Fruit fly (Drosophila melanogaster) whole organism, embryonic: ENCODE measurements around the gene CG18269.

ENCODE experiments used
- CG10147 ChIP-seq: fragments of 200-800 bp; sonication (Bioruptor generic); optimal IDR thresholded peaks from 2 replicates; lab custom pipeline; 2019; ENCODE audit warnings: missing biosample characterization, mild to moderate bottlenecking, missing genetic modification characterization, moderate library complexity
- CG11093 ChIP-seq: fragments of 200-800 bp; sonication (Bioruptor generic); IDR thresholded peaks from 3 replicates; pipeline ENCODE4 v1.3.6; 2022; ENCODE audit warnings: missing biosample characterization, missing genetic modification characterization
- CG14441 ChIP-seq: fragments of 200-800 bp; sonication (Bioruptor generic); IDR thresholded peaks from 2 replicates; pipeline ENCODE4 v1.3.6; 2022; ENCODE audit warnings: missing biosample characterization, missing genetic modification characterization
- CG16863 ChIP-seq: fragments of 200-800 bp; sonication (Bioruptor generic); optimal IDR thresholded peaks from 3 replicates; lab custom pipeline; 2016; ENCODE audit warnings: missing biosample characterization, missing genetic modification characterization
- CG17328 ChIP-seq: fragments of 200-800 bp; sonication (Bioruptor generic); IDR thresholded peaks from 2 replicates; pipeline ENCODE4 v1.3.6; 2022; ENCODE audit warnings: missing biosample characterization, missing genetic modification characterization
- CG17829 ChIP-seq: fragments of 200-800 bp; optimal IDR thresholded peaks from 2 replicates; lab custom pipeline; 2019; ENCODE audit warnings: missing biosample characterization, mild to moderate bottlenecking, missing genetic modification characterization, moderate library complexity
- CG1792 ChIP-seq: fragments of 200-800 bp; sonication (Bioruptor generic); optimal IDR thresholded peaks from 2 replicates; lab custom pipeline; 2016; ENCODE audit warnings: missing biosample characterization, missing genetic modification characterization
- CG18619 ChIP-seq: fragments of 200-800 bp; sonication (Bioruptor generic); optimal IDR thresholded peaks from 3 replicates; lab custom pipeline; 2017; ENCODE audit warnings: missing biosample characterization, mild to moderate bottlenecking, missing genetic modification characterization
- CG18764 ChIP-seq: fragments of 200-800 bp; sonication (Bioruptor generic); optimal IDR thresholded peaks from 3 replicates; lab custom pipeline; 2016; ENCODE audit warnings: missing biosample characterization, missing genetic modification characterization
- CG31441 ChIP-seq: fragments of 200-800 bp; sonication (Bioruptor generic); IDR thresholded peaks from 2 replicates; pipeline ENCODE4 v1.3.6; 2022; ENCODE audit warnings: missing biosample characterization, missing genetic modification characterization
- CG32767 ChIP-seq: fragments of 200-800 bp; sonication (Bioruptor generic); IDR thresholded peaks from 2 replicates; pipeline ENCODE4 v1.3.6; 2022; ENCODE audit warnings: missing biosample characterization, missing genetic modification characterization
- CG3281 ChIP-seq: fragments of 200-800 bp; sonication (Bioruptor generic); optimal IDR thresholded peaks from 3 replicates; lab custom pipeline; 2017; ENCODE audit warnings: missing biosample characterization, mild to moderate bottlenecking, missing genetic modification characterization
- CG34376 ChIP-seq: fragments of 200-800 bp; sonication (Bioruptor generic); optimal IDR thresholded peaks from 2 replicates; lab custom pipeline; 2018; ENCODE audit warnings: missing biosample characterization, mild to moderate bottlenecking, missing genetic modification characterization
- CG4282 ChIP-seq: fragments of 200-800 bp; sonication (Bioruptor generic); optimal IDR thresholded peaks from 2 replicates; lab custom pipeline; 2016; ENCODE audit warnings: missing biosample characterization, missing genetic modification characterization
- CG4360 ChIP-seq: fragments of 200-800 bp; sonication (Bioruptor generic); IDR thresholded peaks from 2 replicates; pipeline ENCODE4 v1.3.6; 2022; ENCODE audit warnings: missing biosample characterization, missing genetic modification characterization
- CG6765 ChIP-seq: fragments of 200-800 bp; sonication (Bioruptor generic); optimal IDR thresholded peaks from 3 replicates; lab custom pipeline; 2017; ENCODE audit warnings: missing biosample characterization, mild to moderate bottlenecking, missing genetic modification characterization
- CG8924 ChIP-seq: fragments of 200-800 bp; optimal IDR thresholded peaks from 3 replicates; lab custom pipeline; 2019; ENCODE audit warnings: missing biosample characterization, mild to moderate bottlenecking, missing genetic modification characterization, moderate library complexity
- CG9437 ChIP-seq: fragments of 200-800 bp; sonication (Bioruptor generic); optimal IDR thresholded peaks from 2 replicates; lab custom pipeline; 2018; ENCODE audit warnings: missing biosample characterization, mild to moderate bottlenecking, missing genetic modification characterization
- CG9727 ChIP-seq: fragments of 200-800 bp; sonication (Bioruptor generic); optimal IDR thresholded peaks from 3 replicates; lab custom pipeline; 2017; ENCODE audit warnings: missing biosample characterization, mild to moderate bottlenecking, missing genetic modification characterization
- CG9797 ChIP-seq: fragments of 200-800 bp; sonication (Bioruptor generic); optimal IDR thresholded peaks from 3 replicates; lab custom pipeline; 2018; ENCODE audit warnings: missing biosample characterization, mild to moderate bottlenecking, missing genetic modification characterization
- Dbx ChIP-seq: fragments of 200-800 bp; sonication (Bioruptor generic); IDR thresholded peaks from 3 replicates; pipeline ENCODE4 v1.3.6; 2022; ENCODE audit warnings: missing biosample characterization, missing genetic modification characterization
- Doc3 ChIP-seq: fragments of 200-800 bp; sonication (Bioruptor generic); IDR thresholded peaks from 3 replicates; pipeline ENCODE4 v1.3.6; 2022; ENCODE audit warnings: missing biosample characterization, missing genetic modification characterization; ENCODE audit not compliant: partially characterized antibody
- Fer3 ChIP-seq: fragments of 200-800 bp; sonication (Bioruptor generic); optimal IDR thresholded peaks from 2 replicates; lab custom pipeline; 2018; ENCODE audit warnings: missing biosample characterization, mild to moderate bottlenecking, missing genetic modification characterization, moderate library complexity
- Hmr ChIP-seq: fragments of 200-800 bp; sonication (Bioruptor generic); optimal IDR thresholded peaks from 3 replicates; lab custom pipeline; 2017; ENCODE audit warnings: mild to moderate bottlenecking, missing biosample characterization, missing genetic modification reagents, missing genetic modification characterization
- Hr39 ChIP-seq: fragments of >200 bp; optimal IDR thresholded peaks from 2 replicates; lab custom pipeline; 2017
- Hsf ChIP-seq: fragments of 200-800 bp; sonication (Bioruptor generic); optimal IDR thresholded peaks from 3 replicates; lab custom pipeline; 2016; ENCODE audit warnings: missing biosample characterization, missing genetic modification characterization
- Med ChIP-seq: fragments of 200-800 bp; sonication (Bioruptor generic); peaks from one replicate; lab custom pipeline; 2016; ENCODE audit warnings: missing biosample characterization, missing genetic modification characterization, mild to moderate bottlenecking, inconsistent platforms, moderate library complexity
- Myb ChIP-seq: fragments of 200-800 bp; sonication (Bioruptor generic); optimal IDR thresholded peaks from 2 replicates; lab custom pipeline; 2016; ENCODE audit warnings: missing biosample characterization, missing genetic modification characterization
- Opbp ChIP-seq: fragments of 200-800 bp; sonication (Bioruptor generic); IDR thresholded peaks from 3 replicates; pipeline ENCODE4 v1.3.6; 2022; ENCODE audit warnings: missing biosample characterization, missing genetic modification characterization; ENCODE audit not compliant: partially characterized antibody
- Poxn ChIP-seq: fragments of 200-800 bp; sonication (Bioruptor generic); IDR thresholded peaks from 2 replicates; pipeline ENCODE4 v1.3.6; 2022; ENCODE audit warnings: missing biosample characterization, missing genetic modification characterization
- Ravus ChIP-seq: fragments of 200-800 bp; sonication (Bioruptor generic); IDR thresholded peaks from 2 replicates; pipeline ENCODE4 v1.3.6; 2022; ENCODE audit warnings: missing biosample characterization, missing genetic modification characterization
- Trl ChIP-seq, 3 experiments: fragments of >200 bp in 2 of 3; fragments of 200-800 bp in 1 of 3; sonication (Bioruptor generic) in 1 of 3; optimal IDR thresholded peaks; 2 replicates in 1 of 3; 3 replicates in 2 of 3; lab custom pipeline; 2016 to 2017; ENCODE audit warnings: missing biosample characterization in 1 of 3, missing genetic modification characterization in 1 of 3
- Xbp1 ChIP-seq: fragments of 200-800 bp; sonication (Bioruptor generic); optimal IDR thresholded peaks from 3 replicates; lab custom pipeline; 2016; ENCODE audit warnings: missing biosample characterization, mild to moderate bottlenecking, missing genetic modification characterization
- YL-1 ChIP-seq: fragments of 200-800 bp; sonication (Bioruptor generic); optimal IDR thresholded peaks from 3 replicates; lab custom pipeline; 2017; ENCODE audit warnings: missing biosample characterization, mild to moderate bottlenecking, missing genetic modification characterization
- bbx ChIP-seq: fragments of 200-800 bp; sonication (Bioruptor generic); IDR thresholded peaks from 2 replicates; pipeline ENCODE4 v1.3.6; 2022; ENCODE audit warnings: missing biosample characterization, missing genetic modification characterization; ENCODE audit not compliant: partially characterized antibody
- hkb ChIP-seq, 2 experiments: fragments of 200-800 bp in 1 of 2; fragments of >200 bp in 1 of 2; sonication (Bioruptor generic) in 1 of 2; IDR thresholded peaks in 1 of 2; optimal IDR thresholded peaks in 1 of 2; 2 replicates each; pipeline versions ENCODE4 v1.3.6 to Lab custom; 2017 to 2022; ENCODE audit warnings: missing biosample characterization in 1 of 2, missing genetic modification characterization in 1 of 2
- nmo ChIP-seq: fragments of 200-800 bp; sonication (Bioruptor generic); optimal IDR thresholded peaks from 2 replicates; lab custom pipeline; 2018; ENCODE audit warnings: missing biosample characterization, mild to moderate bottlenecking, missing genetic modification characterization, moderate library complexity
- phol ChIP-seq: fragments of 200-800 bp; sonication (Bioruptor generic); optimal IDR thresholded peaks from 3 replicates; lab custom pipeline; 2018; ENCODE audit warnings: missing biosample characterization, mild to moderate bottlenecking, missing genetic modification characterization, moderate library complexity
- prd ChIP-seq, 3 experiments: fragments of >200 bp in 2 of 3; fragments of 200-800 bp in 1 of 3; sonication (Bioruptor generic) in 1 of 3; optimal IDR thresholded peaks in 2 of 3; IDR thresholded peaks in 1 of 3; 2 replicates in 2 of 3; 3 replicates in 1 of 3; pipeline versions ENCODE4 v1.3.6 to Lab custom; 2017 to 2022; ENCODE audit warnings: missing biosample characterization in 1 of 3, missing genetic modification characterization in 1 of 3
- ranshi ChIP-seq: fragments of 200-800 bp; sonication (Bioruptor generic); IDR thresholded peaks from 2 replicates; pipeline ENCODE4 v1.3.6; 2022; ENCODE audit warnings: missing biosample characterization, missing genetic modification characterization
- repo ChIP-seq: fragments of 200-800 bp; sonication (Bioruptor generic); optimal IDR thresholded peaks from 2 replicates; lab custom pipeline; 2016; ENCODE audit warnings: missing biosample characterization, missing genetic modification characterization
- sim ChIP-seq: fragments of 200-800 bp; sonication (Bioruptor generic); IDR thresholded peaks from 2 replicates; pipeline ENCODE4 v1.3.6; 2022; ENCODE audit warnings: missing biosample characterization, missing genetic modification characterization
- sisA ChIP-seq: fragments of 200-800 bp; sonication (Bioruptor generic); IDR thresholded peaks from 2 replicates; pipeline ENCODE4 v1.3.6; 2022; ENCODE audit warnings: missing biosample characterization, missing genetic modification characterization
- slbo ChIP-seq: fragments of 200-800 bp; sonication (Bioruptor generic); IDR thresholded peaks from 2 replicates; pipeline ENCODE4 v1.3.6; 2022; ENCODE audit warnings: missing biosample characterization, missing genetic modification characterization
- slou ChIP-seq: fragments of 200-800 bp; sonication (Bioruptor generic); optimal IDR thresholded peaks from 3 replicates; lab custom pipeline; 2016; ENCODE audit warnings: missing biosample characterization, missing genetic modification characterization
- sob ChIP-seq: fragments of 200-800 bp; sonication (Bioruptor generic); IDR thresholded peaks from 2 replicates; pipeline ENCODE4 v1.3.6; 2022; ENCODE audit warnings: missing biosample characterization, missing genetic modification characterization
- vnd ChIP-seq: fragments of 200-800 bp; sonication (Bioruptor generic); IDR thresholded peaks from 3 replicates; pipeline ENCODE4 v1.3.6; 2022; ENCODE audit warnings: missing biosample characterization, missing genetic modification characterization; ENCODE audit not compliant: partially characterized antibody
- vvl ChIP-seq: fragments of 200-800 bp; sonication (Bioruptor generic); IDR thresholded peaks from 2 replicates; pipeline ENCODE4 v1.3.6; 2022; ENCODE audit warnings: missing biosample characterization, missing genetic modification characterization
- yki ChIP-seq: fragments of >200 bp; optimal IDR thresholded peaks from 3 replicates; lab custom pipeline; 2018
- zen ChIP-seq: fragments of 200-800 bp; sonication (Bioruptor generic); optimal IDR thresholded peaks from 3 replicates; lab custom pipeline; 2018; ENCODE audit warnings: missing biosample characterization, mild to moderate bottlenecking, missing genetic modification characterization, moderate library complexity

Gene CG18269

DNA sequence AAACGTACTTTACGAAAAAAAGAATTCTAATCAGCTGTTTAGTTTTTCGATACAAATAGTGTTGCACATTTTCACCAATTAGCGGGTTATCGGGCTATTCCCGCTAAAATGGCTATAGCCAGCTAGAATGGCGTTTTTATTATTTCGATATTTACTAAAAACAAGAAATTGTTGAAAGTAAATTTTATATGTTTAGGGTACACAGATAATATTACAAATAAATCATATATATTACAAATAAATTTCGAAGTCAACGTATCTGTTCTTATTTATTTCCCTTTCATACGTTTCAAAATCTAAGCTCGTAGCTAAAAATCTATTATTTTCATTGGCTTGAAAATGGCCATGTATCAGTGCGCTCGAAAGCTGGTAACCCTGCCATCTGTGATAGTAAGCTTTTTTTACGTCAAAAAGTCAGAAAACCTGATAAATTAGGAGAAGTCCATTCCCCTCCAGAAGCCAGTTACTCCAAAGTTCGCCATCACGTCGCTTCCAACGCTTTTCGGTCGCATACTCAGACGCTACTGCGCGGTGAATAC is 31.7 kb upstream of the CG18269 start, which contains the start of the genes CG7382 and cl (continued):
- TF ChIP-seq CG16863 (GFP tag; lab: Kevin White, UChicago) (no peak), phol (tag; lab: Kevin White, UChicago) (peak; percentile 72), slou (GFP tag; lab: Kevin White, UChicago) (peak; percentile 23), CG9727 (GFP tag; lab: Kevin White, UChicago) (peak; percentile 42), Fer3 (tag; lab: Kevin White, UChicago) (no peak), Hr39 (lab: Kevin White, UChicago) (no peak), zen (peak; percentile 42), CG1792 (GFP tag; lab: Kevin White, UChicago) (no peak), sob (GFP tag; lab: Robert Waterston, UW) (peak; percentile 19; the same call in 1 of the 2 replicates), bbx (GFP tag; lab: Robert Waterston, UW) (no peak), Med (GFP tag; lab: Kevin White, UChicago) (peak; percentile 45), slbo (GFP tag; lab: Robert Waterston, UW) (peak; percentile 61), prd (optimal IDR thresholded peaks at IDR 0.05; lab: Kevin White, UChicago) (no peak), prd (GFP tag; IDR thresholded peaks at IDR 0.05; lab: Robert Waterston, UW) (peak; percentile 27; the same call in 1 of the 3 replicates), Ravus (GFP tag; lab: Robert Waterston, UW) (no peak), YL-1 (GFP tag; lab: Kevin White, UChicago) (no peak), CG4282 (GFP tag; lab: Kevin White, UChicago) (no peak), CG9797 (GFP tag; lab: Kevin White, UChicago) (peak; percentile 31), CG6765 (no peak), CG9437 (GFP tag; lab: Kevin White, UChicago) (peak; percentile 98), Myb (GFP tag; lab: Kevin White, UChicago) (peak; percentile 10), CG32767 (GFP tag; lab: Robert Waterston, UW) (no peak), vvl (GFP tag; lab: Robert Waterston, UW) (no peak), CG17328 (GFP tag; lab: Robert Waterston, UW) (no peak), CG17829 (tag; lab: Kevin White, UChicago) (peak; percentile 72), CG31441 (peak; percentile 61; the same call in 1 of the 2 replicates), ranshi (GFP tag; lab: Robert Waterston, UW) (no peak), Hmr (GFP tag; lab: Kevin White, UChicago) (no peak), CG11093 (GFP tag; lab: Robert Waterston, UW) (no peak), CG14441 (GFP tag; lab: Robert Waterston, UW) (no peak; the same call in 1 of the 2 replicates), Opbp (no peak), sisA (peak; percentile 43), CG4360 (GFP tag; lab: Robert Waterston, UW) (0 out of 2 replicates have a peak, but pooled peaks have one; percentile 38), Poxn (GFP tag; lab: Robert Waterston, UW) (no peak), hkb (optimal IDR thresholded peaks at IDR 0.05; lab: Kevin White, UChicago) (peak; percentile 85), hkb (GFP tag; IDR thresholded peaks at IDR 0.05; lab: Robert Waterston, UW) (no peak), CG18619 (GFP tag; lab: Kevin White, UChicago) (peak; percentile 27), Xbp1 (peak; percentile 60), repo (GFP tag; lab: Kevin White, UChicago) (no peak), Trl (optimal IDR thresholded peaks at IDR 0.05; lab: Kevin White, UChicago) (no peak), Trl (GFP tag; optimal IDR thresholded peaks at IDR 0.05; lab: Kevin White, UChicago) (no peak), yki (lab: Kevin White, UChicago) (no peak), sim (GFP tag; lab: Robert Waterston, UW) (no peak), Hsf (GFP tag; lab: Kevin White, UChicago) (peak; percentile 24), CG34376 (GFP tag; lab: Kevin White, UChicago) (peak; percentile 33), Doc3 (GFP tag; lab: Robert Waterston, UW) (no peak), CG10147 (peak; percentile 26), Dbx (GFP tag; lab: Robert Waterston, UW) (0 out of 3 replicates have a peak, but pooled peaks have one; percentile 33), nmo (GFP tag; lab: Kevin White, UChicago) (peak; percentile 79), vnd (no peak), CG3281 (GFP tag; lab: Kevin White, UChicago) (no peak), CG18764 (GFP tag; lab: Kevin White, UChicago) (no peak), CG8924 (tag; lab: Kevin White, UChicago) (peak; percentile 22)
